Fruit fly (Drosophila melanogaster) whole organism, prepupa: ENCODE data around the gene haf.

ENCODE experiments used
- Blimp-1 ChIP-seq: fragments of 200-800 bp; sonication (Bioruptor generic); optimal IDR thresholded peaks from 3 replicates; lab custom pipeline; 2017; ENCODE audit warnings: missing biosample characterization, missing genetic modification characterization, mild to moderate bottlenecking, moderate library complexity, missing genetic modification reagents
- CG10631 ChIP-seq: fragments of 200-800 bp; sonication (Bioruptor generic); optimal IDR thresholded peaks from 2 replicates; lab custom pipeline; 2016; ENCODE audit warnings: missing biosample characterization, missing genetic modification characterization
- CG11294 ChIP-seq: fragments of 200-800 bp; sonication (Bioruptor generic); IDR thresholded peaks from 2 replicates; pipeline ENCODE4 v1.3.6; 2022; ENCODE audit warnings: missing biosample characterization, missing genetic modification characterization
- CG11762 ChIP-seq: fragments of 200-800 bp; sonication (Bioruptor generic); optimal IDR thresholded peaks from 3 replicates; lab custom pipeline; 2016; ENCODE audit warnings: missing biosample characterization, missing genetic modification characterization; ENCODE audit not compliant: insufficient read depth
- CG15336 ChIP-seq: fragments of 200-800 bp; sonication (Bioruptor generic); IDR thresholded peaks from 2 replicates; pipeline ENCODE4 v1.3.6; 2022; ENCODE audit warnings: missing biosample characterization, missing genetic modification characterization
- CG31627 ChIP-seq: fragments of 200-800 bp; sonication (Bioruptor generic); optimal IDR thresholded peaks from 3 replicates; lab custom pipeline; 2016; ENCODE audit warnings: missing biosample characterization, missing genetic modification characterization
- CG32006 ChIP-seq: fragments of 200-800 bp; sonication (Bioruptor generic); optimal IDR thresholded peaks from 3 replicates; lab custom pipeline; 2017; ENCODE audit warnings: missing biosample characterization, mild to moderate bottlenecking, missing genetic modification characterization
- CG34406 ChIP-seq: fragments of 200-800 bp; sonication (Bioruptor generic); optimal IDR thresholded peaks from 3 replicates; lab custom pipeline; 2016; ENCODE audit warnings: missing biosample characterization, missing genetic modification characterization
- CG4318 ChIP-seq: fragments of 200-800 bp; sonication (Bioruptor generic); optimal IDR thresholded peaks from 3 replicates; lab custom pipeline; 2017; ENCODE audit warnings: missing biosample characterization, mild to moderate bottlenecking, missing genetic modification characterization
- CG6163 ChIP-seq: fragments of 200-800 bp; sonication (Bioruptor generic); IDR thresholded peaks from 3 replicates; pipeline ENCODE4 v1.3.6; 2022; ENCODE audit warnings: missing biosample characterization, missing genetic modification characterization
- CG6276 ChIP-seq: fragments of 200-800 bp; sonication (Bioruptor generic); optimal IDR thresholded peaks from 2 replicates; lab custom pipeline; 2017; ENCODE audit warnings: missing biosample characterization, mild to moderate bottlenecking, missing genetic modification characterization
- CG6792 ChIP-seq: fragments of 200-800 bp; sonication (Bioruptor generic); optimal IDR thresholded peaks from 3 replicates; lab custom pipeline; 2016; ENCODE audit warnings: missing biosample characterization, missing genetic modification characterization
- CG6808 ChIP-seq: fragments of 200-800 bp; sonication (Bioruptor generic); optimal IDR thresholded peaks from 3 replicates; lab custom pipeline; 2017; ENCODE audit warnings: missing biosample characterization, missing genetic modification characterization, mild to moderate bottlenecking, moderate library complexity, missing genetic modification reagents
- CG7368 ChIP-seq: fragments of 200-800 bp; sonication (Bioruptor generic); optimal IDR thresholded peaks from 3 replicates; lab custom pipeline; 2016; ENCODE audit warnings: missing biosample characterization, missing genetic modification characterization
- CG8319 ChIP-seq: fragments of 200-800 bp; sonication (Bioruptor generic); optimal IDR thresholded peaks from 3 replicates; lab custom pipeline; 2016; ENCODE audit warnings: missing biosample characterization, missing genetic modification characterization
- CG8632 ChIP-seq: fragments of 200-800 bp; sonication (Bioruptor generic); optimal IDR thresholded peaks from 3 replicates; lab custom pipeline; 2016; ENCODE audit warnings: missing biosample characterization, missing genetic modification characterization
- CG9139 ChIP-seq: fragments of 200-800 bp; sonication (Bioruptor generic); optimal IDR thresholded peaks from 3 replicates; lab custom pipeline; 2017; ENCODE audit warnings: missing biosample characterization, mild to moderate bottlenecking, missing genetic modification characterization
- Eip75B ChIP-seq: fragments of 200-800 bp; sonication (Bioruptor generic); optimal IDR thresholded peaks from 3 replicates; lab custom pipeline; 2016; ENCODE audit warnings: missing biosample characterization, missing genetic modification characterization
- Eip78C ChIP-seq: fragments of 200-800 bp; sonication (Bioruptor generic); peaks from one replicate; lab custom pipeline; 2016; ENCODE audit warnings: missing biosample characterization, missing genetic modification characterization
- Ets21C ChIP-seq: fragments of 200-800 bp; sonication (Bioruptor generic); optimal IDR thresholded peaks from 3 replicates; lab custom pipeline; 2016; ENCODE audit warnings: missing biosample characterization, missing genetic modification characterization
- Ets96B ChIP-seq: fragments of 200-800 bp; optimal IDR thresholded peaks from 2 replicates; lab custom pipeline; 2019; ENCODE audit warnings: missing biosample characterization, mild to moderate bottlenecking, missing genetic modification characterization, moderate library complexity
- Gug ChIP-seq: fragments of 200-800 bp; sonication (Bioruptor generic); IDR thresholded peaks from 2 replicates; pipeline ENCODE4 v1.3.6; 2022; ENCODE audit warnings: missing biosample characterization, missing genetic modification characterization
- Hr39 ChIP-seq: fragments of 200-800 bp; sonication (Bioruptor generic); optimal IDR thresholded peaks from 2 replicates; lab custom pipeline; 2016; ENCODE audit warnings: missing biosample characterization, missing genetic modification characterization
- Met ChIP-seq: fragments of 200-800 bp; sonication (Bioruptor generic); optimal IDR thresholded peaks from 3 replicates; lab custom pipeline; 2016; ENCODE audit warnings: missing biosample characterization, missing genetic modification characterization
- OdsH ChIP-seq: fragments of 200-800 bp; sonication (Bioruptor generic); optimal IDR thresholded peaks from 3 replicates; lab custom pipeline; 2016; ENCODE audit warnings: missing biosample characterization, missing genetic modification characterization
- Smox ChIP-seq: fragments of 200-800 bp; sonication (Bioruptor generic); optimal IDR thresholded peaks from 3 replicates; lab custom pipeline; 2016; ENCODE audit warnings: missing biosample characterization, missing genetic modification characterization
- acj6 ChIP-seq: fragments of 200-800 bp; sonication (Bioruptor generic); optimal IDR thresholded peaks from 3 replicates; lab custom pipeline; 2016; ENCODE audit warnings: missing biosample characterization, missing genetic modification characterization
- cyc ChIP-seq: fragments of 200-800 bp; sonication (Bioruptor generic); optimal IDR thresholded peaks from 3 replicates; lab custom pipeline; 2016; ENCODE audit warnings: missing biosample characterization, missing genetic modification characterization
- dac ChIP-seq: fragments of 200-800 bp; sonication (Bioruptor generic); optimal IDR thresholded peaks from 2 replicates; lab custom pipeline; 2017; ENCODE audit warnings: missing biosample characterization, mild to moderate bottlenecking, missing genetic modification characterization
- eg ChIP-seq: fragments of 200-800 bp; sonication (Bioruptor generic); IDR thresholded peaks from 3 replicates; pipeline ENCODE4 v1.3.6; 2022; ENCODE audit warnings: missing biosample characterization, missing genetic modification characterization
- esn ChIP-seq: fragments of 200-800 bp; sonication (Bioruptor generic); optimal IDR thresholded peaks from 2 replicates; lab custom pipeline; 2016; ENCODE audit warnings: missing biosample characterization, mild to moderate bottlenecking, missing genetic modification characterization, moderate library complexity
- lz ChIP-seq: fragments of 200-800 bp; sonication (Bioruptor generic); optimal IDR thresholded peaks from 3 replicates; lab custom pipeline; 2016; ENCODE audit warnings: missing biosample characterization, missing genetic modification characterization
- net ChIP-seq: fragments of 200-800 bp; sonication (Bioruptor generic); optimal IDR thresholded peaks from 3 replicates; lab custom pipeline; 2016; ENCODE audit warnings: missing biosample characterization, missing genetic modification characterization
- spab ChIP-seq: fragments of 200-800 bp; sonication (Bioruptor generic); optimal IDR thresholded peaks from 2 replicates; lab custom pipeline; 2017; ENCODE audit warnings: missing biosample characterization, mild to moderate bottlenecking, missing genetic modification characterization, missing genetic modification reagents
- ss ChIP-seq, 2 experiments: fragments of 200-800 bp; sonication (Bioruptor generic); optimal IDR thresholded peaks; 2 replicates in 1 of 2; 3 replicates in 1 of 2; lab custom pipeline; 2017 to 2018; ENCODE audit warnings: mild to moderate bottlenecking in 2 of 2, missing biosample characterization in 2 of 2, missing genetic modification characterization in 2 of 2, moderate library complexity in 1 of 2
- svp ChIP-seq: fragments of 200-800 bp; sonication (Bioruptor generic); peaks from one replicate; lab custom pipeline; 2016; ENCODE audit warnings: missing biosample characterization, missing genetic modification characterization
- vri ChIP-seq: fragments of 200-800 bp; sonication (Bioruptor generic); optimal IDR thresholded peaks from 3 replicates; lab custom pipeline; 2016; ENCODE audit warnings: missing biosample characterization, mild to moderate bottlenecking, missing genetic modification characterization

Gene haf

dm6 chr2L:1620797-1621196, 65.9 kb downstream of the haf start:
- TF ChIP-seq spab (GFP tag; lab: Kevin White, UChicago) (no peak), Smox (GFP tag; lab: Kevin White, UChicago) (no peak), CG6163 (GFP tag; lab: Robert Waterston, UW) (peak; percentile 39; the same call in 1 of the 3 replicates), CG11294 (GFP tag; lab: Robert Waterston, UW) (no peak), CG32006 (GFP tag; lab: Kevin White, UChicago) (peak; percentile 7), Ets21C (GFP tag; lab: Kevin White, UChicago) (no peak), CG4318 (GFP tag; lab: Kevin White, UChicago) (no peak), Hr39 (GFP tag; lab: Kevin White, UChicago) (no peak), CG8319 (GFP tag; lab: Kevin White, UChicago) (no peak), CG6792 (GFP tag; lab: Kevin White, UChicago) (no peak), CG6276 (GFP tag; lab: Kevin White, UChicago) (no peak), eg (GFP tag; lab: Robert Waterston, UW) (no peak), CG7368 (GFP tag; lab: Kevin White, UChicago) (no peak), CG6808 (no peak), CG11762 (no peak), CG8632 (GFP tag; lab: Kevin White, UChicago) (no peak), CG10631 (GFP tag; lab: Kevin White, UChicago) (no peak), vri (GFP tag; lab: Kevin White, UChicago) (no peak), dac (GFP tag; lab: Kevin White, UChicago) (no peak), Gug (0 out of 2 replicates have a peak, but pooled peaks have one; percentile 13), esn (GFP tag; lab: Kevin White, UChicago) (no peak), acj6 (no peak), CG15336 (GFP tag; lab: Robert Waterston, UW) (no peak), OdsH (GFP tag; lab: Kevin White, UChicago) (peak; percentile 9), svp (peak; percentile 51), Met (no peak)

- TF ChIP-seq Met = peak; percentile 31
- peak; percentile 19 for TF ChIP-seq Smox (GFP tag; lab: Kevin White, UChicago)
- TF ChIP-seq CG15336 (GFP tag; lab: Robert Waterston, UW) = no peak
- peak; percentile 38 for TF ChIP-seq Eip78C (GFP tag; lab: Kevin White, UChicago)
- peak; percentile 30 for TF ChIP-seq OdsH (GFP tag; lab: Kevin White, UChicago)
- TF ChIP-seq ss (GFP tag; optimal IDR thresholded peaks at IDR 0.05; lab: Kevin White, UChicago) = no peak
- peak; percentile 41 for TF ChIP-seq cyc (GFP tag; lab: Kevin White, UChicago)
- TF ChIP-seq CG6276 (GFP tag; lab: Kevin White, UChicago) = no peak
- no peak for TF ChIP-seq spab (GFP tag; lab: Kevin White, UChicago)
- TF ChIP-seq CG34406 (GFP tag; lab: Kevin White, UChicago) = no peak
- TF ChIP-seq vri (GFP tag; lab: Kevin White, UChicago) = peak; percentile 7
- TF ChIP-seq lz = peak; percentile 27
- no peak for TF ChIP-seq CG11294 (GFP tag; lab: Robert Waterston, UW)
- peak; percentile 4 for TF ChIP-seq Ets21C (GFP tag; lab: Kevin White, UChicago)
- TF ChIP-seq Eip75B (GFP tag; lab: Kevin White, UChicago) = no peak
- peak; percentile 10 for TF ChIP-seq CG6792 (GFP tag; lab: Kevin White, UChicago)
- peak; percentile 62 for TF ChIP-seq svp
- TF ChIP-seq eg (GFP tag; lab: Robert Waterston, UW) = 0 out of 3 replicates have a peak, but pooled peaks have one; percentile 16
- no peak for TF ChIP-seq CG9139 (GFP tag; lab: Kevin White, UChicago)
- TF ChIP-seq CG6163 (GFP tag; lab: Robert Waterston, UW) = peak; percentile 45; the same call in 1 of the 3 replicates
- peak; percentile 43 for TF ChIP-seq CG31627 (GFP tag; lab: Kevin White, UChicago)
- peak; percentile 10 for TF ChIP-seq Hr39 (GFP tag; lab: Kevin White, UChicago)
- no peak for TF ChIP-seq net (GFP tag; lab: Kevin White, UChicago)
- peak; percentile 36 for TF ChIP-seq esn (GFP tag; lab: Kevin White, UChicago)
- TF ChIP-seq Blimp-1 (GFP tag; lab: Kevin White, UChicago) = no peak
- no peak for TF ChIP-seq Ets96B
Measured at dm6 chr2L:1624750-1625149, 69.8 kb downstream of the haf start.
